Worm (Caenorhabditis elegans) whole organism, mixed stage, embryonic: ENCODE results near the gene sir-2.3.

Experiments
- M03D4.4 ChIP-seq: sonication (generic microtip); optimal IDR thresholded peaks from 2 replicates; lab custom pipeline; 2017; ENCODE audit warnings: mild to moderate bottlenecking, missing genetic modification characterization, missing compliant biosample characterization
- blmp-1 ChIP-seq: fragments of 150-350 bp; optimal IDR thresholded peaks from 2 replicates; lab custom pipeline; 2014; ENCODE audit warnings: missing biosample characterization, missing genetic modification characterization
- ceh-43 ChIP-seq: fragments of 200-800 bp; sonication (Bioruptor generic); optimal IDR thresholded peaks from 2 replicates; lab custom pipeline; 2018; ENCODE audit warnings: mild to moderate bottlenecking, missing genetic modification characterization, moderate library complexity, missing compliant biosample characterization
- ceh-83 ChIP-seq: fragments of 200-800 bp; sonication (Bioruptor generic); optimal IDR thresholded peaks from 2 replicates; lab custom pipeline; 2018; ENCODE audit warnings: mild to moderate bottlenecking, missing genetic modification characterization, missing compliant biosample characterization
- ces-1 ChIP-seq: fragments of 150-350 bp; optimal IDR thresholded peaks from 2 replicates; lab custom pipeline; 2014; ENCODE audit warnings: missing biosample characterization, missing genetic modification reagents, missing genetic modification characterization
- drap-1 ChIP-seq: fragments of 200-800 bp; sonication (Bioruptor generic); optimal IDR thresholded peaks from 3 replicates; lab custom pipeline; 2018; ENCODE audit warnings: mild to moderate bottlenecking, missing genetic modification characterization, missing compliant biosample characterization
- elt-1 ChIP-seq: sonication (generic microtip); optimal IDR thresholded peaks from 2 replicates; lab custom pipeline; 2017; ENCODE audit warnings: missing genetic modification characterization, mild to moderate bottlenecking, missing compliant biosample characterization, antibody characterized with exemption, moderate library complexity, borderline replicate concordance; ENCODE audit not compliant: insufficient read depth
- elt-3 ChIP-seq: fragments of 150-350 bp; optimal IDR thresholded peaks from 2 replicates; lab custom pipeline; 2014; ENCODE audit warnings: missing biosample characterization, missing genetic modification characterization
- ham-2 ChIP-seq: fragments of 200-800 bp; sonication (Bioruptor generic); optimal IDR thresholded peaks from 2 replicates; lab custom pipeline; 2018; ENCODE audit warnings: mild to moderate bottlenecking, missing genetic modification characterization, missing compliant biosample characterization
- hlh-1 ChIP-seq: fragments of 150-350 bp; optimal IDR thresholded peaks from 2 replicates; lab custom pipeline; 2014; ENCODE audit warnings: missing biosample characterization, missing genetic modification reagents, missing genetic modification characterization
- lin-13 ChIP-seq: fragments of 150-350 bp; optimal IDR thresholded peaks from 2 replicates; lab custom pipeline; 2014; ENCODE audit warnings: missing biosample characterization, missing genetic modification characterization
- lin-32 ChIP-seq: fragments of 200-800 bp; sonication (Bioruptor generic); optimal IDR thresholded peaks from 2 replicates; lab custom pipeline; 2018; ENCODE audit warnings: mild to moderate bottlenecking, missing genetic modification characterization, missing compliant biosample characterization
- lsy-2 ChIP-seq: fragments of 150-350 bp; optimal IDR thresholded peaks from 2 replicates; lab custom pipeline; 2014; ENCODE audit warnings: missing biosample characterization, missing genetic modification characterization
- mab-5 ChIP-seq: fragments of 150-350 bp; optimal IDR thresholded peaks from 2 replicates; lab custom pipeline; 2014; ENCODE audit warnings: missing biosample characterization, missing genetic modification characterization
- mep-1 ChIP-seq: fragments of 150-350 bp; optimal IDR thresholded peaks from 2 replicates; lab custom pipeline; 2017; ENCODE audit warnings: missing biosample characterization, missing genetic modification reagents, missing genetic modification characterization, inconsistent platforms
- nhr-12 ChIP-seq: fragments of 150-350 bp; optimal IDR thresholded peaks from 2 replicates; lab custom pipeline; 2014; ENCODE audit warnings: missing biosample characterization, missing genetic modification characterization
- nhr-2 ChIP-seq: fragments of 150-350 bp; optimal IDR thresholded peaks from 2 replicates; lab custom pipeline; 2014; ENCODE audit warnings: missing biosample characterization, missing genetic modification characterization
- nhr-237 ChIP-seq: fragments of 150-350 bp; optimal IDR thresholded peaks from 2 replicates; lab custom pipeline; 2014; ENCODE audit warnings: missing biosample characterization, missing genetic modification characterization
- nhr-28 ChIP-seq: fragments of 150-350 bp; optimal IDR thresholded peaks from 2 replicates; lab custom pipeline; 2014; ENCODE audit warnings: missing biosample characterization, missing genetic modification characterization
- nhr-76 ChIP-seq: sonication (generic microtip); optimal IDR thresholded peaks from 2 replicates; lab custom pipeline; 2017; ENCODE audit warnings: missing biosample characterization, missing genetic modification characterization
- pha-4 ChIP-seq: fragments of 150-350 bp; optimal IDR thresholded peaks from 2 replicates; lab custom pipeline; 2018; ENCODE audit warnings: missing biosample characterization, missing genetic modification reagents, missing genetic modification characterization
- sem-2 ChIP-seq: fragments of 200-800 bp; sonication (Bioruptor generic); optimal IDR thresholded peaks from 2 replicates; lab custom pipeline; 2018; ENCODE audit warnings: mild to moderate bottlenecking, missing genetic modification characterization, missing compliant biosample characterization
- snpc-4 ChIP-seq: fragments of 150-350 bp; optimal IDR thresholded peaks from 2 replicates; lab custom pipeline; 2014; ENCODE audit warnings: missing biosample characterization, missing genetic modification characterization
- sptf-1 ChIP-seq: sonication (generic microtip); optimal IDR thresholded peaks from 2 replicates; lab custom pipeline; 2017; ENCODE audit warnings: mild to moderate bottlenecking, missing genetic modification characterization, moderate library complexity, missing compliant biosample characterization
- tbx-8 ChIP-seq: fragments of 200-800 bp; sonication (Bioruptor generic); optimal IDR thresholded peaks from 2 replicates; lab custom pipeline; 2018; ENCODE audit warnings: mild to moderate bottlenecking, missing genetic modification characterization, moderate library complexity, missing compliant biosample characterization
- unc-120 ChIP-seq: sonication (generic microtip); optimal IDR thresholded peaks from 2 replicates; lab custom pipeline; 2017; ENCODE audit warnings: missing genetic modification characterization, missing compliant biosample characterization; ENCODE audit not compliant: poor library complexity, severe bottlenecking
- unc-39 ChIP-seq: fragments of 150-350 bp; optimal IDR thresholded peaks from 2 replicates; lab custom pipeline; 2014; ENCODE audit warnings: missing biosample characterization, missing genetic modification characterization
- zip-8 ChIP-seq: fragments of 150-350 bp; optimal IDR thresholded peaks from 2 replicates; lab custom pipeline; 2014; ENCODE audit warnings: missing biosample characterization, missing genetic modification characterization
- ztf-11 ChIP-seq: fragments of 150-350 bp; optimal IDR thresholded peaks from 2 replicates; lab custom pipeline; 2014; ENCODE audit warnings: missing biosample characterization, missing genetic modification characterization

The sir-2.3 gene

DNA sequence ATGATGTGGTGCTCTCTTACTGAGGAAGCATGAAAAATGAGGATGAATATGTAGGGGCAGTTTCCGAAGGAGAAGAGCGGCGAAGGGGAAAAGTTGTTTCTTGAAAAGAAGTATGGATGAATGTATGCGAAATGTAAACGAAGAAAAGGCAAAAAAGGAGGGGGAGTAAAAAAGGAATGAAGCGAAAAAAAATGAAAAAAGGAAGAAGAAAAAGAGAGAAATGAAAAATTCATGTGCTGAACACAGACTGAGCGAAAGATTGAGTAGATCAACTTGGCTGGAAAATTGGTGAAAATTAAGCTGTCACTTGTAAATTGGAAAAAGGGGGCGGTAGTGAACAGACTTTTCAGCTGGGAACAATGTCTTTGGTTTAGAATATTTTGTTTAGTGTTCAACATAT, 33.4 kb downstream of the sir-2.3 start, which contains the start of gene C49F8.1:
C49F8.1 (minus strand) TSS at position 101 of the 400 bp plus-strand sequence.
- TF ChIP-seq lin-13 (tag; lab: Kevin White, UChicago) = no peak
- no peak for TF ChIP-seq ces-1 (GFP tag; lab: Kevin White, UChicago)
- TF ChIP-seq ham-2 (GFP tag; lab: Kevin White, UChicago) = no peak
- no peak for TF ChIP-seq nhr-237
- TF ChIP-seq nhr-28 (tag; lab: Kevin White, UChicago) = no peak
- no peak for TF ChIP-seq unc-39 (tag; lab: Kevin White, UChicago)
- no peak for TF ChIP-seq lsy-2 (tag; lab: Kevin White, UChicago)
- no peak for TF ChIP-seq ceh-43
- TF ChIP-seq hlh-1 (tag; lab: Kevin White, UChicago) = no peak
- TF ChIP-seq ztf-11 (tag; lab: Kevin White, UChicago) = no peak
- no peak for TF ChIP-seq tbx-8 (GFP tag; lab: Kevin White, UChicago)
- TF ChIP-seq zip-8 (tag; lab: Kevin White, UChicago) = no peak
- no peak for TF ChIP-seq pha-4
- TF ChIP-seq ceh-83 (GFP tag; lab: Kevin White, UChicago) = no peak

- TF ChIP-seq lin-32 = no peak
- TF ChIP-seq ceh-43 = no peak
- no peak for TF ChIP-seq ceh-83 (GFP tag; lab: Kevin White, UChicago)
- TF ChIP-seq mab-5 = no peak
Observed at ce11 chrX:13366955-13367354, 35.5 kb downstream of the sir-2.3 start.

- TF ChIP-seq blmp-1 (tag; lab: Kevin White, UChicago) (no peak), unc-120 (tag; lab: Kevin White, UChicago) (no peak)
- TF ChIP-seq, all 35 proteins: peak for 0
Observed at ce11 chrX:13368283-13368682, 36.8 kb downstream of the sir-2.3 start.

ce11 chrX:13376185-13376584, 44.7 kb downstream of the sir-2.3 start:
- TF ChIP-seq nhr-28 (tag; lab: Kevin White, UChicago) (no peak), lin-32 (no peak), pha-4 (no peak), elt-3 (tag; lab: Kevin White, UChicago) (no peak), nhr-76 (tag; lab: Kevin White, UChicago) (no peak), drap-1 (no peak), hlh-1 (tag; lab: Kevin White, UChicago) (no peak), sem-2 (GFP tag; lab: Kevin White, UChicago) (no peak), snpc-4 (tag; lab: Kevin White, UChicago) (no peak), lsy-2 (tag; lab: Kevin White, UChicago) (no peak), lin-13 (tag; lab: Kevin White, UChicago) (no peak), ceh-43 (no peak), ces-1 (GFP tag; lab: Kevin White, UChicago) (no peak), nhr-2 (no peak), elt-1 (tag; lab: Kevin White, UChicago) (no peak), unc-120 (tag; lab: Kevin White, UChicago) (no peak)

ce11 chrX:13376851-13377250, 45.4 kb downstream of the sir-2.3 start, which contains the start of the genes C49F8.14 and gem-1:
TSS of gene C49F8.14 (minus strand) at chrX:13376949.
TSS of gene gem-1 (minus strand) at chrX:13376992.
- TF ChIP-seq sem-2 (GFP tag; lab: Kevin White, UChicago) (no peak), mep-1 (tag; lab: Kevin White, UChicago) (no peak), nhr-76 (tag; lab: Kevin White, UChicago) (no peak), ces-1 (GFP tag; lab: Kevin White, UChicago) (no peak), blmp-1 (tag; lab: Kevin White, UChicago) (no peak), hlh-1 (tag; lab: Kevin White, UChicago) (no peak), M03D4.4 (no peak), snpc-4 (tag; lab: Kevin White, UChicago) (no peak), elt-1 (tag; lab: Kevin White, UChicago) (no peak), lin-13 (tag; lab: Kevin White, UChicago) (no peak), sptf-1 (no peak), elt-3 (tag; lab: Kevin White, UChicago) (no peak), tbx-8 (GFP tag; lab: Kevin White, UChicago) (no peak), nhr-12 (tag; lab: Kevin White, UChicago) (no peak)

DNA sequence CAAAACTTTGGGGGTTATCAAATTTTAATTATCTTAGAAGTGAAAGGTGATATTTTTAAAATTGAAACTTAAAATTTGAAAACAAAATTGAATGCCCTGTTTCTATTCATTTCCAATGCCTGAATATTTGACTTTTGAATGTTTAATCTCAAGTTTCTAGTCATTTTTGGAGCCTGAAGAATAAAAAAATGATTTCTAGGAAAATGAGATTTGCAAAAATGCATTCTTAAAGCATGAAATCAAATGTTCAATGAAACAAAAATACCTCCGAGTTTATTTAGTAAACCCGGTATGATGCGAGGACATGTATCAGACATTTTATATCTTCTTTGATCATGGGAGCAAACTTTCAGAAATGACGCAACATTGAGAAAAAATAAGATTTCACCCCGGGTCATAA, 47.6 kb downstream of the sir-2.3 start:
- no peak for TF ChIP-seq tbx-8 (GFP tag; lab: Kevin White, UChicago)
- TF ChIP-seq zip-8 (tag; lab: Kevin White, UChicago) = peak; percentile 59
